Fruit fly (Drosophila melanogaster) whole organism, wandering third instar larva: Measurements from ENCODE around the gene Oseg4.
A peak's percentile ranks its signal among the peaks of the same experiment; 100 is the strongest.

ENCODE experiments used
- Abd-B ChIP-seq: fragments of >200 bp; optimal IDR thresholded peaks from 2 replicates; lab custom pipeline; 2017; ENCODE audit warnings: missing biosample characterization, missing genetic modification characterization
- CG32264 ChIP-seq: fragments of 200-800 bp; sonication (Bioruptor generic); optimal IDR thresholded peaks from 2 replicates; lab custom pipeline; 2016; ENCODE audit warnings: missing biosample characterization, missing genetic modification characterization
- CG9705 ChIP-seq: fragments of 200-800 bp; sonication (Bioruptor generic); optimal IDR thresholded peaks from 2 replicates; lab custom pipeline; 2018; ENCODE audit warnings: missing biosample characterization, mild to moderate bottlenecking, missing genetic modification characterization
- CrebA ChIP-seq: fragments of 200-800 bp; sonication (Bioruptor generic); optimal IDR thresholded peaks from 2 replicates; lab custom pipeline; 2016; ENCODE audit warnings: missing biosample characterization, mild to moderate bottlenecking, missing genetic modification characterization, borderline replicate concordance
- Dfd ChIP-seq: fragments of >200 bp; optimal IDR thresholded peaks from 2 replicates; lab custom pipeline; 2017; ENCODE audit warnings: missing biosample characterization, missing genetic modification characterization
- Dif ChIP-seq: fragments of 200-275, 200-300 bp; sonication (Bioruptor generic); optimal IDR thresholded peaks from 2 replicates; lab custom pipeline; 2018; ENCODE audit warnings: missing biosample characterization, missing genetic modification characterization; ENCODE audit not compliant: partially characterized antibody
- GATAd ChIP-seq: sonication (Bioruptor generic); optimal IDR thresholded peaks from 2 replicates; lab custom pipeline; 2016; ENCODE audit warnings: missing biosample characterization, missing genetic modification characterization
- HLH106 ChIP-seq: fragments of 200-800 bp; optimal IDR thresholded peaks from 3 replicates; lab custom pipeline; 2019; ENCODE audit warnings: missing biosample characterization, mild to moderate bottlenecking, missing genetic modification characterization, moderate library complexity
- Hnf4 ChIP-seq: fragments of 200-800 bp; sonication (Bioruptor generic); optimal IDR thresholded peaks from 2 replicates; lab custom pipeline; 2016; ENCODE audit warnings: missing biosample characterization, mild to moderate bottlenecking, missing genetic modification characterization
- Hr78 ChIP-seq: fragments of >200 bp; optimal IDR thresholded peaks from 2 replicates; lab custom pipeline; 2017; ENCODE audit warnings: missing biosample characterization, missing genetic modification characterization
- Hr83 ChIP-seq: fragments of 200-300 bp; sonication (Bioruptor generic); optimal IDR thresholded peaks from 2 replicates; lab custom pipeline; 2016; ENCODE audit warnings: missing biosample characterization, mild to moderate bottlenecking, missing genetic modification characterization, moderate library complexity; ENCODE audit not compliant: poor library complexity, severe bottlenecking
- Jra ChIP-seq: sonication (Bioruptor generic); optimal IDR thresholded peaks from 2 replicates; lab custom pipeline; 2016; ENCODE audit warnings: missing biosample characterization, missing genetic modification characterization
- Mio ChIP-seq: sonication (Bioruptor generic); optimal IDR thresholded peaks from 2 replicates; lab custom pipeline; 2016; ENCODE audit warnings: missing biosample characterization, missing genetic modification characterization
- Myc ChIP-seq: fragments of >200 bp; optimal IDR thresholded peaks from 2 replicates; lab custom pipeline; 2017
- N ChIP-seq: fragments of >200 bp; optimal IDR thresholded peaks from 2 replicates; lab custom pipeline; 2018; ENCODE audit warnings: missing biosample characterization, missing external identifiers, missing genetic modification characterization
- OdsH ChIP-seq: fragments of 200-800 bp; sonication (Bioruptor generic); optimal IDR thresholded peaks from 2 replicates; lab custom pipeline; 2016; ENCODE audit warnings: missing biosample characterization, mild to moderate bottlenecking, missing genetic modification characterization
- Rel ChIP-seq, 2 experiments: fragments of 200-800 bp; sonication (Bioruptor generic) in 1 of 2; optimal IDR thresholded peaks; 2 replicates in 1 of 2; 3 replicates in 1 of 2; lab custom pipeline; 2016 to 2019; ENCODE audit warnings: mild to moderate bottlenecking in 2 of 2, missing biosample characterization in 2 of 2, missing genetic modification characterization in 2 of 2, moderate library complexity in 1 of 2
- Sp1 ChIP-seq: fragments of 200-800 bp; sonication (Bioruptor generic); optimal IDR thresholded peaks from 3 replicates; lab custom pipeline; 2019; ENCODE audit warnings: missing biosample characterization, mild to moderate bottlenecking, missing genetic modification characterization, moderate library complexity
- Vsx2 ChIP-seq: fragments of 200-300, 225-300 bp; sonication (Bioruptor generic); optimal IDR thresholded peaks from 2 replicates; lab custom pipeline; 2018; ENCODE audit warnings: missing biosample characterization, missing genetic modification characterization; ENCODE audit not compliant: partially characterized antibody
- br ChIP-seq: fragments of 200-800 bp; sonication (Bioruptor generic); optimal IDR thresholded peaks from 2 replicates; lab custom pipeline; 2016; ENCODE audit warnings: missing biosample characterization, missing genetic modification characterization
- brk ChIP-seq: fragments of 200-800 bp; sonication (Bioruptor generic); optimal IDR thresholded peaks from 2 replicates; lab custom pipeline; 2016; ENCODE audit warnings: missing biosample characterization, mild to moderate bottlenecking, missing genetic modification characterization
- dl ChIP-seq, 2 experiments: fragments of 175-275, 200-275 bp in 1 of 2; fragments of 200-275 bp in 1 of 2; sonication (Bioruptor generic); optimal IDR thresholded peaks; lab custom pipeline; 2018; ENCODE audit warnings: mild to moderate bottlenecking in 2 of 2, missing biosample characterization in 2 of 2, missing genetic modification characterization in 2 of 2, moderate library complexity in 2 of 2; ENCODE audit not compliant: partially characterized antibody in 2 of 2, insufficient read depth in 1 of 2
- dmrt93B ChIP-seq: fragments of 200-800 bp; sonication (Bioruptor generic); optimal IDR thresholded peaks from 2 replicates; lab custom pipeline; 2018; ENCODE audit warnings: missing biosample characterization, mild to moderate bottlenecking, missing genetic modification characterization
- dsf ChIP-seq: sonication (Bioruptor generic); optimal IDR thresholded peaks from 2 replicates; lab custom pipeline; 2016; ENCODE audit warnings: missing biosample characterization, missing genetic modification characterization, borderline replicate concordance
- ey ChIP-seq: fragments of 200-800 bp; sonication (Bioruptor generic); optimal IDR thresholded peaks from 2 replicates; lab custom pipeline; 2016; ENCODE audit warnings: missing biosample characterization, missing genetic modification characterization
- foxo ChIP-seq, 2 experiments: fragments of 200-800 bp; sonication (Bioruptor generic); optimal IDR thresholded peaks; 2 replicates in 1 of 2; 3 replicates in 1 of 2; lab custom pipeline; 2016 to 2017; ENCODE audit warnings: missing biosample characterization in 2 of 2, missing genetic modification characterization in 2 of 2
- fru ChIP-seq: fragments of 200-800 bp; sonication (Bioruptor generic); optimal IDR thresholded peaks from 3 replicates; lab custom pipeline; 2016; ENCODE audit warnings: missing biosample characterization, mild to moderate bottlenecking, missing genetic modification characterization
- h ChIP-seq: fragments of 200-800 bp; sonication (Bioruptor generic); optimal IDR thresholded peaks from 3 replicates; lab custom pipeline; 2016; ENCODE audit warnings: missing biosample characterization, mild to moderate bottlenecking, missing genetic modification characterization
- jim ChIP-seq: fragments of 175-275, 200-325 bp; sonication (Bioruptor generic); optimal IDR thresholded peaks from 2 replicates; lab custom pipeline; 2016; ENCODE audit warnings: missing biosample characterization, mild to moderate bottlenecking, missing genetic modification characterization
- lola ChIP-seq: fragments of >200 bp; optimal IDR thresholded peaks from 2 replicates; lab custom pipeline; 2017; ENCODE audit warnings: missing biosample characterization, missing genetic modification characterization
- pan ChIP-seq: fragments of >200 bp; optimal IDR thresholded peaks from 2 replicates; lab custom pipeline; 2017
- psq ChIP-seq: fragments of 200-800 bp; sonication (Bioruptor generic); optimal IDR thresholded peaks from 3 replicates; lab custom pipeline; 2017; ENCODE audit warnings: missing biosample characterization, mild to moderate bottlenecking, missing genetic modification characterization, moderate library complexity
- rgr ChIP-seq: fragments of 200-800 bp; sonication (Bioruptor generic); optimal IDR thresholded peaks from 3 replicates; lab custom pipeline; 2016; ENCODE audit warnings: missing biosample characterization, mild to moderate bottlenecking, missing genetic modification characterization
- sage ChIP-seq: fragments of 200-800 bp; sonication (Bioruptor generic); optimal IDR thresholded peaks from 2 replicates; lab custom pipeline; 2016; ENCODE audit warnings: missing biosample characterization, mild to moderate bottlenecking, missing genetic modification characterization
- sv ChIP-seq: fragments of 200-800 bp; sonication (Bioruptor generic); optimal IDR thresholded peaks from 3 replicates; lab custom pipeline; 2016; ENCODE audit warnings: missing biosample characterization, missing genetic modification characterization
- tai ChIP-seq: sonication (Bioruptor generic); optimal IDR thresholded peaks from 2 replicates; lab custom pipeline; 2016; ENCODE audit warnings: missing biosample characterization, missing genetic modification characterization
- usp ChIP-seq: fragments of >200 bp; optimal IDR thresholded peaks from 2 replicates; lab custom pipeline; 2017; ENCODE audit warnings: missing biosample characterization, missing genetic modification characterization
- woc ChIP-seq: sonication (Bioruptor generic); optimal IDR thresholded peaks from 2 replicates; lab custom pipeline; 2016; ENCODE audit warnings: missing biosample characterization, mild to moderate bottlenecking, missing genetic modification characterization

Gene Oseg4

dm6 chr3L:1754935-1755334 lies 19.4 kb upstream of the Oseg4 start:
- TF ChIP-seq h (no peak), woc (GFP tag; lab: Kevin White, UChicago) (no peak), Myc (lab: Kevin White, UChicago) (no peak), Vsx2 (no peak), CrebA (GFP tag; lab: Kevin White, UChicago) (no peak), usp (GFP tag; lab: Kevin White, UChicago) (no peak), dl (GFP tag; optimal IDR thresholded peaks at IDR 0.05; lab: Kevin White, UChicago; ENCODE audit: insufficient read depth in 1 of 2, partially characterized antibody in 2 of 2) (no peak), CG9705 (GFP tag; lab: Kevin White, UChicago) (no peak), fru (GFP tag; lab: Kevin White, UChicago) (no peak), br (no peak), Rel (GFP tag; optimal IDR thresholded peaks at IDR 0.05; lab: Kevin White, UChicago) (no peak), Rel (tag; optimal IDR thresholded peaks at IDR 0.05; lab: Kevin White, UChicago) (no peak), Hnf4 (GFP tag; lab: Kevin White, UChicago) (no peak)

DNA sequence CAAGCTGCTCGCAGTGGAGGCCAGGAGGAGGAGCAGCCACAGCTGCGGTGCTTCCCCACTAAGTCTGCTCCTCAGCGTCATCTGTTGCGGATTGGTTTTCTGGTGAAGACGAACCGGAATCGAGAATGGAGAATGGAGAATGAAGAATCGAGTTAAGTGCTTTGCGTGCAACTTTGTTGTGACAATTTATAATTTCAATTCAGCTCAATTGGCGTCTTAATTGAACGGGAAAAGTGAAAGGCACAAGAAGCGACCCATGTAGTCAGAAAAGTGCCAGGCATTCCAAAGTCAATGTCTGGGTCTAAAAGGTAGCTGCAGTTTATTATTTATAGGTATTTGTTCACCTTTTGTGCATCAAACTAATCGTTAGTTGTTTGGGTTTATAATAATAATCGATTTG lies 18.7 kb upstream of the Oseg4 start:
- TF ChIP-seq sv = no peak
- no peak for TF ChIP-seq OdsH (GFP tag; lab: Kevin White, UChicago)
- TF ChIP-seq HLH106 (tag; lab: Kevin White, UChicago) = no peak
- no peak for TF ChIP-seq rgr
- no peak for TF ChIP-seq CG9705 (GFP tag; lab: Kevin White, UChicago)
- TF ChIP-seq woc (GFP tag; lab: Kevin White, UChicago) = no peak
- no peak for TF ChIP-seq GATAd (GFP tag; lab: Kevin White, UChicago)

- TF ChIP-seq Vsx2 (peak; percentile 51), ey (no peak), Mio (GFP tag; lab: Kevin White, UChicago) (no peak), dsf (GFP tag; lab: Kevin White, UChicago) (no peak), usp (GFP tag; lab: Kevin White, UChicago) (no peak), CG32264 (no peak), br (no peak)
Observed at dm6 chr3L:1748218-1748617, 12.7 kb upstream of the Oseg4 start.

DNA sequence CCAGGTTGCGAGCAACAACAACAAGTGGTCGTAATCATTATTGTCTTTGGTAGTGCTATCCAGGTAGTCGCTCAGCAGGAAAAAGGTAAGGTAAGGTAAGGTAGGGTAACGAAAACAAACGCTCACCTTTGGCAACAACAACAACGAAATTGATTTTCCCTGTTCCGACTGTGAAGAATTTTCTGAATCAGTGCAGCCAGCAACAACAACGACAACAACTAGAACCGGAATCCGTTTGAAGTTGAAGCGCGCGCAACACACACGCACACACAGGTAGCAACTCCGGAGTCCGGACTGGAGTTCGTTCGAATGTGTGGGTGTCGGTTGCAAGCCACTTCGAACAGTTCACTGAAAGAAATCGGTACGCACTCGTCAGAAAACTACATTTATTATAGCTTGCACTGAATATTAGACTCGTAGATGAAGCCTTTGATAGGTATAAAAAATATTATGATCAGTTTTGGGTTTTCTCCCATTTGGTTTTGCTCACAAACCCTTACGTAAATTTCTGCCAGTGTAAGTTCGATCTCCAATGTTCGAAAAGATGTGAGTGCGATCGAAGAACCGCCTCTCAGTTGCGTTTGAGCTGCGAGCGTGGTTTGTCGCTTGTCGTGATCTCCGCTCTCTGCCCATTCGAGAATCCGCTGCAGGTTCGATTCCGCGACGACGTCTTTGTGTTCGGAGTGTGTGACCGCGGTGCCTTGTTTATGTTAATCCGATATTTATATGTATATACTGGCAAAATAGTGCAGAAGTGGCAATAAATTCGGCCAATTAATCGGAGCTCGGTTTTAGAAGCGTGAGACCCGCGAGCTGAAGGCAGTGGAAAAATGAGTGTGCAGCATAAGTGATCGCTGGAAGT lies 11.0 kb upstream of the Oseg4 start, which contains the start of gene CG13921:
Gene CG13921 (plus strand): TSS at position 570 of the 862 bp plus-strand sequence.
- TF ChIP-seq ey = peak; percentile 99
- peak; percentile 100 for TF ChIP-seq HLH106 (tag; lab: Kevin White, UChicago)
- TF ChIP-seq Dif (GFP tag; lab: Kevin White, UChicago) = peak; percentile 4
- TF ChIP-seq brk = no peak
- no peak for TF ChIP-seq tai (GFP tag; lab: Kevin White, UChicago)
- no peak for TF ChIP-seq usp (GFP tag; lab: Kevin White, UChicago)
- peak; percentile 99 for TF ChIP-seq OdsH (GFP tag; lab: Kevin White, UChicago)
- peak; percentile 94 for TF ChIP-seq dsf (GFP tag; lab: Kevin White, UChicago)
- peak; percentile 99 for TF ChIP-seq CG9705 (GFP tag; lab: Kevin White, UChicago)
- TF ChIP-seq foxo (GFP tag; optimal IDR thresholded peaks at IDR 0.05; lab: Kevin White, UChicago) = peak; percentile 96 to 100
- TF ChIP-seq GATAd (GFP tag; lab: Kevin White, UChicago) = peak; percentile 94
- TF ChIP-seq jim = peak; percentile 33
- no peak for TF ChIP-seq Dfd (GFP tag; lab: Kevin White, UChicago)
- TF ChIP-seq Rel (GFP tag; optimal IDR thresholded peaks at IDR 0.05; lab: Kevin White, UChicago) = peak; percentile 97
- TF ChIP-seq Rel (tag; optimal IDR thresholded peaks at IDR 0.05; lab: Kevin White, UChicago) = peak; percentile 93
- TF ChIP-seq lola (GFP tag; lab: Kevin White, UChicago) = no peak
- TF ChIP-seq Mio (GFP tag; lab: Kevin White, UChicago) = peak; percentile 88
- TF ChIP-seq pan (lab: Kevin White, UChicago) = no peak
- peak; percentile 99 for TF ChIP-seq dmrt93B (GFP tag; lab: Kevin White, UChicago)
- TF ChIP-seq N (GFP tag; lab: Kevin White, UChicago) = no peak
- TF ChIP-seq CG32264 = peak; percentile 99
- TF ChIP-seq Hr78 (GFP tag; lab: Kevin White, UChicago) = no peak
- TF ChIP-seq CrebA (GFP tag; lab: Kevin White, UChicago) = no peak
- TF ChIP-seq psq (GFP tag; lab: Kevin White, UChicago) = peak; percentile 97
- no peak for TF ChIP-seq dl (GFP tag; optimal IDR thresholded peaks at IDR 0.05; lab: Kevin White, UChicago; ENCODE audit: insufficient read depth in 1 of 2, partially characterized antibody in 2 of 2)
- TF ChIP-seq br = peak; percentile 99
- TF ChIP-seq woc (GFP tag; lab: Kevin White, UChicago) = peak; percentile 98
- no peak for TF ChIP-seq Vsx2
- peak; percentile 98 for TF ChIP-seq Jra (GFP tag; lab: Kevin White, UChicago)
- peak; percentile 99 for TF ChIP-seq Hnf4 (GFP tag; lab: Kevin White, UChicago)
- TF ChIP-seq Abd-B (GFP tag; lab: Kevin White, UChicago) = no peak
- peak; percentile 99 for TF ChIP-seq Sp1 (GFP tag; lab: Kevin White, UChicago)
- TF ChIP-seq rgr = peak; percentile 99
- no peak for TF ChIP-seq Myc (lab: Kevin White, UChicago)
- TF ChIP-seq fru (GFP tag; lab: Kevin White, UChicago) = peak; percentile 99
- TF ChIP-seq sage (GFP tag; lab: Kevin White, UChicago) = peak; percentile 99
- peak; percentile 95 for TF ChIP-seq Hr83
- TF ChIP-seq sv = peak; percentile 99
- peak; percentile 100 for TF ChIP-seq h
